Fruit fly (Drosophila melanogaster) ovary, adult (tissue): ENCODE data around the gene CG17272.

ENCODE experiments used
- CG17801 ChIP-seq: fragments of 200-800 bp; optimal IDR thresholded peaks from 2 replicates; lab custom pipeline; 2019; ENCODE audit warnings: missing biosample characterization, mild to moderate bottlenecking, missing genetic modification characterization, moderate library complexity; ENCODE audit not compliant: partially characterized antibody

The CG17272 gene

DNA sequence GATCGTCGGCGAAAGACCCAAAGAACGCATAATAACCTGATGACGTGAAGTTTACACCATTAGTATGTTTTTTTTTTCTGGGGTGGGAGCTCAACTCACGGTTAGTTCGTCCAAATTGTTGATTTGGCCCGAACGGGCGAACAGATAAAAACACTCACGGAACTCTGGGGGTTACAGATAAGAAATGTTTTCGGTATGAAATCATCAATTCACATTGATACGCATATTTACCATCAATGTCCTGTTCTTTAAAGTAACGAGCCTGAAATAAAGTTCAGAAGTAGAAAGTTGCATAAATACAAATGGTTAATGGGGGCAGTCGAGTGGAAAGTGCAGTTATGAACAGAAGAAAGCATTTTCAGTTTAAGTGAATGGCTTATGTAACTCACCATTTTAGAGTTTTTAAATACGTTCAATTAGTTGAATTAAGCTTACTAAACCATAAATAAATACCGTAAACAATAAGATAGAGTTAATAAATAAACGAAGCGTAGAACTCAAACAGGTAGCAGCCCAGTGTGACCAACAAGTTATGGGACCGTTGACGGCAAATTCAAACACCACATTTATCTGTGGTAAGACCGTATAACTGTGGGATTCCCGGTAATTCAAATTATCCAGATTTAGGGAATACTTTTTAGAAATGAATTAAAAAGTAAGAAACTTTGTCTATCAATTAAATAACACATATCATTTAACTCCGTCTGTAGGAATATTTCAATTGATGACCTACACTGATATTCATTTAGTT, at the start of gene CG17272:
CG17272 (minus strand) TSS at position 536 of the 751 bp plus-strand sequence.
- peak; percentile 24 for TF ChIP-seq CG17801 (GFP tag; lab: Kevin White, UChicago)

DNA sequence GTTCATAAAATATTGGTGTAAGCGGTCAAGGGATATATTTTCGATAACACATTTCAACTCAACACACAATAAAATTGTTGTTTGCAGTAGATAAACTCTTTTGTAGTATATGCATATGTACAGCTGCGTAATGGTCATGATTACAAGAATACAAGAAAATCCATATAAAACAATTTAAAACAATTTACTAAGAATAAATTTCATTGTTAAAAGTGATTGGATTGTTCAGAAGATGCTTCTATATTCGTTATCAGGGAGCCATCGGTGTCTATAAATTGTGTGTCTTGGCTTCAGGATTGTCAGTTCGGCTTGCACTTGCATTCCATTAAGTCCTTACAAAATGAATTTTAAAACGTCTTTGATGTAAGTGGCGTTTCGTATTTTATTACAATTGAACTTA, 49.6 kb upstream of the CG17272 start, which contains the start of gene TotB:
TotB (plus strand) TSS at position 301 of the 400 bp plus-strand sequence.
- no peak for TF ChIP-seq CG17801 (GFP tag; lab: Kevin White, UChicago)

DNA sequence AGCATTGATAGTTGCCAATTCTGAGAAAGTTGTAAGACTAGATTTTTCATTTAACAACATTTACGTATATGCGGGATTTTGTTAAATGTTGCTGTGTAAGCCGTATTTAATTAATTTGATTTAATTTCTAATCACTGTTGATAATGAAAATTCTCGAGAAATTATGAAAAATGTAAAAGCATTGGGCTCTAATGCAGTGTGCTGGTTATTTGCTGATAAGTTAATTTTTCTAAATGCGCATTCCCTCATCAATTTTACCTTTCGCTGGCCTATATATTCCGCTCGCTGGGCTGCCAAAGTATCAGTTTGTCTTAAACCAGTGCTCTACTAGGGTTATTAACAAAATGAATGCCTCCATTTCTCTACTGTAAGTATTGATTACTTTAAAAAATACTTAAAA, 48.6 kb upstream of the CG17272 start, which contains the start of gene TotC:
TotC (plus strand) TSS at position 301 of the 400 bp plus-strand sequence.
- TF ChIP-seq CG17801 (GFP tag; lab: Kevin White, UChicago) = no peak

DNA sequence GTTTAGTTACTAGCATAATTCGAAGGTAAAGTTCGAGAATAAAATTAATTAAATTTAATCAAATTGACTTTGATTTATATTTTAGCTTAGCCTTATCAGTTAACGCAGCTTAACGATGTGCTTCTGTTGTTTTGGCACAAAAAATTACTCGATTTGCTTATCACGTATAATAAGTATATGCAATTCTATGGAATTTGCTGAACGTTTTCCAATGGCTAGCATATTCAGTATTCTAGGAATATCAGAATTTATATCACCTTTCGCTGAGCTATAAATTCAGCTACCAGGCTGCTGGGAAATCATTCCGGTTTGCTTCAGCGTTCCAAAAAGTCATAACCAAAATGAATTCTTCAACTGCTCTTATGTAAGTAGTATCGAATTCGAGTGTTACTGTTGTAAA, 46.7 kb upstream of the CG17272 start, which contains the start of gene TotA:
TotA (plus strand) TSS at position 301 of the 400 bp plus-strand sequence.
- no peak for TF ChIP-seq CG17801 (GFP tag; lab: Kevin White, UChicago)

DNA sequence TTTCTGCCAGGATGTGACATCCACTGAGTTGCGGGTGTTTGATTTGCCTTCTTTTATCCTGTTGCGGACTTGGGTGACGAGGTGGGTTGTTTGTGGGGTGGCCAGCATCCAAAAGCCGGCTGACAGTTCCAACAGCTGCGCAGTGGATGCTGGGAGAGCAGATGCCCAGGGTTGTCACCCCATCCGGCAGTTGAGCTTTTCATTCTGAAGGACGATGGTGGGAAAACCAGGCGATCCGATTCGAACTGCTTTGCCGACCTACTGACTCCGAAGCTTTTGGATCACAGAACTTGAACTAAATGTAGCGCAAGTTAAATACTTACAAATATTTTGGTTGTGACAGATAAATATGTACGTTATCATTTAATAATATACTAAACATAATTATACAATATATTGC, 42.2 kb upstream of the CG17272 start, which contains the start of gene KaiR1D:
KaiR1D (minus strand) TSS at position 28 of the 400 bp plus-strand sequence.
- no peak for TF ChIP-seq CG17801 (GFP tag; lab: Kevin White, UChicago)

DNA sequence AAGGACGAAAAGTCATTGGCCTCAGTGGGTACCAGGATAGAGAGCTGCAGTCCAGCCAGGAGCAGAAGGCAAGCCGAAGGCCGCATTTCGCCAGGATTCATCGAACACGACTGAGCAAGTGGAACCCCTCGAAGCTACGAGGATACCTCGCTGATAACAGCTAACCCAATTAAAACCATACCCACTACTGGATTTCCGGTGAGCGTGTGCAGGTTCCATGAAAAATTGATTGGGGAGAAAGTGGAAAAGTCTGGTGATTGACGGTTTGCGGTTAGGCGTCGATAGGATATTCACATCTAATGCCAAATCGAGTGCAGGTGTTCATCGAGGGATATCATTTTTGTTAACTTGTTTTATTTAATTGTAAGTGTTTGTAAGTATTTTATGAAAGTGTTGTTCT, 35.8 kb upstream of the CG17272 start, which contains the start of gene Ir93a:
Ir93a (minus strand) TSS at position 101 of the 400 bp plus-strand sequence.
- TF ChIP-seq CG17801 (GFP tag; lab: Kevin White, UChicago) = no peak

DNA sequence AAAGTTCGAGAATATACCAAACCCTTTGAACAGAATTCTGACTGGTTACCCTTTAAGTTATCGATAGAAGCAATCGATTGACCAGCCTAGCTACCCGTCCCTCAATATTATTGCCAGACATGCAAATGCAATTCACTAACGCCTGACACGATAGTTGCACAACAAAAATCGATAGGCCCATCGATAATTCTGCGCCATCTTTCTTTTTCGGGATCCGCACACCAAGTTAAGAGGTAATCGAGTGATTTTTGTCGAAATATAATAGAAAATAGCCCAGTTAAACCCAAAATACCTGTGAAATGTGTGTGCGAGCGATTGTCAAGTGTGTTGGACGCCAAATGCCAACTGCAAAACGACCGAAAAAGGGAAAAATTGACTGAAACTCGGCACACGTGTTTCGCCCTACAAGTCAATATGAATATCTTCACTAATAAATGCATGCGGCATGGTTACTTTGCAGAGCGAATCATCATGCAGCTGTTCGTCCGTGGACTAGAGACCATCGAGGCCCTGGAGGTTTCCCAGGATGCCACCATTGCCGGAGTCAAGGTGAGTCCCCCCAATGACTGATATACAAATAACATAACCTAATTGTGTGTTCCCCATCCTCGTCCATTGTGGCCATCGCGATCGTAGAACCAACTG, 26.5 kb upstream of the CG17272 start, which contains the start of gene RpS30:
RpS30 (plus strand) TSS at position 122 of the 645 bp plus-strand sequence.
- TF ChIP-seq CG17801 (GFP tag; lab: Kevin White, UChicago) = peak; percentile 72

DNA sequence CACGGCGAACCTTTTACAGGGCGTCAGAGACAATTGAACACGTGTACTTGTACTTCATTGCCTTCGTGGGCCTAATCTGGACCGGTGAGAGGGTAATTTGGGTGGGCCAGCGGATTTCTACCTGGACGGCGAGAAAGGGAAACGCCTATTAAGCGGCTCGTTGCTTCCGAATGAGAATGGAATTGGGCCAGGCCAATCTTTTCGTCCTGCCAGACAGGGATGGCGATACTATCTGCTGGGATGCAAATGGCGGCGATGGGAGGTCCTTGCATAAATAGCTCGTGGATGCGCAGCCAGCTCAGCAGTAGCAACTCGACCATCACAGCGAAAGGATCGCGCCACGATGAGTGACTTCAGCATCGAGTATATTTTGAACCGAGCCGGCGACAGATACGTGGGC, 22.7 kb upstream of the CG17272 start, which contains the start of gene CG15696:
CG15696 (plus strand) TSS at position 301 of the 400 bp plus-strand sequence.
- TF ChIP-seq CG17801 (GFP tag; lab: Kevin White, UChicago) = no peak

DNA sequence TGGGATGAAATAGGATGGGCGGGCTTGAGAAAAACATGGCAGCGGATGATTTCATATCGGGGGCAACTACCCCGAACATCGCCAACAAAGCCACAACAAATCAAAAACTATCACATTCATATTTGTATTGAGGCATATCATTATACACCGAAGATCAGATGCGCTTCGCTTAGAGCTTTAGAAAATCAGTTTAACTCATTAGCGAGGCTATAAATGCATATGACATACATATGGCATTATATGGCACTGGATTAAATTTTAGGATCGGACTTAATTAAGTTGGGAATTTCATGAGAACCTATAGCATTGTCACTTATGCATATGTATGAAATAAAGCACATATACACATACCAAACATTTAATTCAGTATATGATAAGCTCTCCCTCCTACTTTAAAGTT, 22.3 kb upstream of the CG17272 start:
- TF ChIP-seq CG17801 (GFP tag; lab: Kevin White, UChicago) = no peak

DNA sequence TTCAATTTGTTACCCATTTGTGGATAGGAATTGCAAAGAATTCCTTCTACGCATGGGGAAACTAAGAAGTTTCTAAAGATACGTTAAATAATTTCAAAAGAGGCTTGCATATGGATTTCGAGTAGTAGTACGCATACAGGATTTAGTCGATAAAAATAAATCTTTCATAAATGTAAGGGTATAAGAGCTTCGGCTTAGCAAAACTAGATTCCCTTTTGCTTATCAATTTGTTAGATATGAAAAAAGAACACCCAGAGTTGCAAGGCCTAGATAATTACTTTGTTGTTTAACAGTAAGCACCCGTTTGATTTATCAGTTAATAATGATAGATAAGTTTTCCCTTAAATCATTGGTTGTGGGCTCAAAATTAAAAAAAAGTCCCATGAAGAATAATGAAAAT, 21.5 kb upstream of the CG17272 start:
- TF ChIP-seq CG17801 (GFP tag; lab: Kevin White, UChicago) = no peak

DNA sequence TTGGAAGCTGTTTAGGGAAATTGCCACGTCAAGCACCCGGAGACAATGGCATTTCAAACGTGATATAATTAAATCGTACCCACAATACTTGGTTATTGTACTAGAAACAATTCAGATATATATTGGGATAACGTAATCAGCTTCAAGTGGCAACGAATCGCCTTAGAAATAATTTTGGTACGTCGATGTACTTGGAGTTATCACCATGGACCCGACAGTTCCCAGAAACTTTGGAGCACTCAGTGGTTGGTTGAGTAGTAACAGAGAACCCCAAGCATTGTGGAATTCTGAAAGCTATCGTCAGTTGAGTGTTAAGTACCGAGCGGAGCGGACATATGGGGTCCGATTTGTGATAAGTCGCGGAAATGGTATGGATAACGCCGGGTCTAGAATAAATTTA, 17.8 kb upstream of the CG17272 start, which contains the start of gene CG15695:
CG15695 (plus strand) TSS at position 301 of the 400 bp plus-strand sequence.
- no peak for TF ChIP-seq CG17801 (GFP tag; lab: Kevin White, UChicago)

DNA sequence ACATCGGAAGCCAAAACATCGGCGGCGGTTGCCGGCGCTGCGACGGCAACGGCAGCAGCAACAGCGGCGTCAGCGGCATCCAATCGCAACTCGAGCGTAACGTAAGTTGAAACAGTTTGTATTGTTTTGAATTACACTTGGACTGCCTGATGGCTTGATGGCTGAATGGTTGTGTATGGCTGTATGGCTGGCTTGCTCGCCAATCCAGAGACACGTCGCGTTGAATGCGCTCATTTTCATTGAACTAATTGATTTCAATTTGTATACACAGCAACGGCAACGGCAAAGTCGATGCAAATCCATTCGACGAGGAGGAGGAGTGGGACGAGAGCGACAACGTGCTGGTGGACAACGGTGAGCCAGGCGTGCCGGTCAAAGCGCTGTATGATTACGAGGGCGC, 14.7 kb upstream of the CG17272 start:
- TF ChIP-seq CG17801 (GFP tag; lab: Kevin White, UChicago) = no peak

DNA sequence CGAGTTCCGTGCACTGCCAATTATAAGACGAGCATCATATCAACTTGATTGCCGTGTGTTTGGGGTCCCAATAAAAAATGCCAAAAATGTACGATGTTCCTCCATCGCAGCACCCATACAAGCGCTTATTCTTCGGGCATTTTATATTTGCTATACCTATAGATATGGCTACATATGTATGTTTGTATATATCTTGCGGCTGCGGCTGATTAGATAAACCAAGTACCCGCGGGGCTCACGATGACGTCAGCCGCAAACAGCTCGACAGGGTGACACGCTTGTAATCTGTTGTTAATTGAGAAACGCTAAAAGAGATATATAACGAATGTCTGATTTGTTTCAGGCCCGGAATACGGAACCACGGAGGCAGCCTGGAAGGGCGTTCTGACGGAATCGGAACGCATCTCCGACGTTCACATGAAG, 13.2 kb upstream of the CG17272 start:
- TF ChIP-seq CG17801 (GFP tag; lab: Kevin White, UChicago) = no peak

DNA sequence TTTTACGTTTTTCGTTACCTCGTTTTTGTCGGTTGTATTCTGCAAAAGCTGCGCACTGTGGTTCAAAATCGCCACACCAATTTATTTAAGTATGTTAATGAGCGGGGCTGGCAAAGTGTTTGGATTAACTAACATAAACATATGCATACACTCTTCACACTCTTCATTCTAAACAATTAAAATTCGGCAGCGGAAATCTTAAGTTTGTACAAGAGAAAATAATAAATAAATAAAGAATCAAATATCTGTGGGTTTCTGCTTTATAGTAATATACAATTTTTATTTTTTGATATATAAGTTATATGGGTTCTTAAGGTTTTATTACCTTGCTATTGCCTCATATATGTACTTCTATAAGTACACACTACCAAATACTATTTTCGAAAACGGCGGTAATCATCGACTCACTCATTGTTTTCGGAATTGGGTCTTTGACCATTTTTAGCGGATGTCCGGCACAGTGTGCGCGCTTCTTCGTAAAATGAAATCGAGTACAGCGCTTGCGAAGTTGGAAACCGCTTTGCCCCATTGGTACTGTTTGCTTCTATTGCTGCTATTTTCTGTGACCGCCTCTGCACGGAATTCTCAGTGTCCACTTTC, 12.3 kb upstream of the CG17272 start:
- TF ChIP-seq CG17801 (GFP tag; lab: Kevin White, UChicago) = peak; percentile 34

DNA sequence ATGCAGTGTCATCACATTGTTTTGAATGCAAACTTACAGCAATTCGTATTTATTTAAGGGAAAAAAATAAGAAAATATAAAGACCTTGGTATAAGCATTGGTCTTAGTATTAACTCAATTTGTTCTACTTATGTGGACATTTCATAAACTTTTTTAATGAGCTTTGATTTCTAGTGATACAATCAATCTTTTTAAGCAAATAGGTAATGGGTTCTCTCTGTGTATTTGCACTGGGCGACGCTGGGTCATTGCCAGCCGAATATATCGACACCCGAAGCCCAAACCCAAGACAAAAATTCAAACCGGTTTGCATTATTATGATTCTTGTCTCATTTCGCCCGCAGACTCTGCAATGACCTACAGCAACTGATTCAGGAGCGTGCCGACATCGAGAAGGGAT, 11.5 kb upstream of the CG17272 start:
- no peak for TF ChIP-seq CG17801 (GFP tag; lab: Kevin White, UChicago)
